Worm (Caenorhabditis elegans): ENCODE measurements around the gene fox-1.

- TF ChIP-seq lsy-2 (tag; optimal IDR thresholded peaks at IDR 0.05) = no peak
- no peak for TF ChIP-seq snpc-4 (tag; optimal IDR thresholded peaks at IDR 0.05)
- no peak for TF ChIP-seq mab-5 (tag; optimal IDR thresholded peaks at IDR 0.05)
- no peak for TF ChIP-seq pha-4 (tag; optimal IDR thresholded peaks at IDR 0.05)
- TF ChIP-seq nhr-76 (tag; optimal IDR thresholded peaks at IDR 0.05) = no peak
- TF ChIP-seq blmp-1 (tag; optimal IDR thresholded peaks at IDR 0.05) = peak; percentile 13
- no peak for TF ChIP-seq unc-39 (tag; optimal IDR thresholded peaks at IDR 0.05)
- no peak for TF ChIP-seq lin-32 (GFP tag; optimal IDR thresholded peaks at IDR 0.05)
- TF ChIP-seq mep-1 (tag; optimal IDR thresholded peaks at IDR 0.05) = no peak
- no peak for TF ChIP-seq nhr-237 (tag; optimal IDR thresholded peaks at IDR 0.05)
- TF ChIP-seq nhr-12 (tag; optimal IDR thresholded peaks at IDR 0.05) = no peak
- no peak for TF ChIP-seq ceh-83 (GFP tag; optimal IDR thresholded peaks at IDR 0.05)
These were observed 24.3 kb downstream of the fox-1 start for ce11 chrX:2435353-2435752.
